Worm (Caenorhabditis elegans) whole organism, L4/young adult: ENCODE measurements around the gene arv-1.

Source experiments
- W03F9.2 ChIP-seq: fragments of 150-350 bp; optimal IDR thresholded peaks from 2 replicates; lab custom pipeline; 2014; ENCODE audit warnings: missing biosample characterization, missing genetic modification characterization
- dao-5 ChIP-seq: sonication (generic microtip); optimal IDR thresholded peaks from 2 replicates; lab custom pipeline; 2016; ENCODE audit warnings: missing genotype, missing genetic modification characterization, moderate library complexity, missing compliant biosample characterization
- him-1 ChIP-seq: sonication (generic microtip); optimal IDR thresholded peaks from 2 replicates; lab custom pipeline; 2016; ENCODE audit warnings: missing genotype, missing genetic modification reagents, missing genetic modification characterization, missing compliant biosample characterization

- no peak for TF ChIP-seq him-1
- no peak for TF ChIP-seq W03F9.2
- no peak for TF ChIP-seq dao-5
Measured at ce11 chrII:10231874-10232273, 31.3 kb upstream of the arv-1 start.
